Fruit fly (Drosophila melanogaster): ENCODE results near the gene tal-1A.

tal-1A gene

DNA sequence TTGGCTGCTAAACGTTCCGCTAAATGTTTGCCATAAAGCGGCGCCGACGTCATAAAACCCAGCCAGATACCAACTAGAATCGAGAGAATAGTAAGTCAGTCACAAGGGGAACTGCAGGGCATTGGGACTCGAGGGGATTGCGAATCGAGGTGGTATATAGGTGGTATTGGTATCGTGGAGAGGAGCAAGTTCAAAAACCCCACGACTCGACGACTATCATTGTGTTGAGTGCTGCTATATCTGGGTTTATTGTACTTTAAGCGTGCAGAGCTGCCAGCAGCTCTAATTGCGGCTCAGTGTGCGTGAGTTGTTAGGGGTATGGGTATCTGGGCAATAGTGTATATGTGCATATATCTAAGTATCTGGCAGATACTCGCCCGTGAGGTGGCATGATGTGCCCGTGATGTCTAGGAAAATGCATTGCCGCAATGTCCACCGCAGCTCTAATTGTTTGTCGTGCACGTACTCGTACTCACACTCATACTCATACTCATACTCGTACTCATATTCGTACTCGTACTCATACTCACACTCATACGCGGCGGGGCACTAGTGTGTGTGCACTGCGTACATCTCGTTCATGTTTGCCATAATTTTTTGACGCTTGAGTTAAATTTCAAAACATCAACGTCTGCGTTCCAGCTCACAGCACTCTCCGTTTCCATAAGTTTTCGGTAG, 6.7 kb upstream of the tal-1A start:
- peak; percentile 61 for TF ChIP-seq cg (GFP tag; optimal IDR thresholded peaks at IDR 0.05)
- TF ChIP-seq seq (GFP tag; IDR thresholded peaks at IDR 0.05), result 0 out of 2 replicates have a peak, but pooled peaks have one; percentile 8
- no peak for TF ChIP-seq E2f1 (GFP tag; IDR thresholded peaks at IDR 0.05)
- TF ChIP-seq CG13894 (tag; optimal IDR thresholded peaks at IDR 0.05), result peak; percentile 53
- peak; percentile 87 for TF ChIP-seq z (GFP tag; IDR thresholded peaks at IDR 0.05)
- TF ChIP-seq Med (GFP tag), result peak; percentile 47
- TF ChIP-seq dati (GFP tag; IDR thresholded peaks at IDR 0.05), result no peak
- no peak for TF ChIP-seq CG4730 (GFP tag; IDR thresholded peaks at IDR 0.05)

DNA sequence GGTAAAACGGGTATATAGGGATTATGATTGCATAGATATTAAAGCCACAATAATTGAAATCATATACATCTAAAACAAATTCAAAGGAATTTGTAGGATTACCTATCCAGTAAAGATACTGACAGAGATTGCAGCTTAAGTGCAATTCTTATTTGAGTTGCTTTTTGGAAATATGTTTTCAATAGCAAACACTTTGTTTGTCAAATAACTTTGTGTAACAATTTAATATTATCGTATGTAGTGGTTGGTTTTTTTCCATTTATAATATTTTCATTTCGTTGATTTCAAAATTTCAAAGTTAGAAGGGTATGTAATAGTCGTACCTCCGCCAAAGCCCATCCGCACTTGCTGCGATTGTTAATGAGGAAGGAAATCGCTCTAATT, 6.2 kb upstream of the tal-1A start:
- TF ChIP-seq ssp (GFP tag; IDR thresholded peaks at IDR 0.05), result no peak
- peak; percentile 21 for TF ChIP-seq nmo (GFP tag; optimal IDR thresholded peaks at IDR 0.05)
- peak; percentile 11; the same call in 1 of the 2 replicates for TF ChIP-seq Xrp1 (GFP tag; IDR thresholded peaks at IDR 0.05)
- TF ChIP-seq CG2678 (tag; optimal IDR thresholded peaks at IDR 0.05), result peak; percentile 18
- no peak for TF ChIP-seq CG12071 (GFP tag; optimal IDR thresholded peaks at IDR 0.05)
- TF ChIP-seq Hr51 (GFP tag; optimal IDR thresholded peaks at IDR 0.05), result peak in 1 of 2 experiments; percentile 18
- TF ChIP-seq fd96Cb (tag; optimal IDR thresholded peaks at IDR 0.05), result no peak
- TF ChIP-seq CG3726 (GFP tag; IDR thresholded peaks at IDR 0.05), result no peak
- TF ChIP-seq CG17328 (GFP tag; IDR thresholded peaks at IDR 0.05), result no peak
- no peak for TF ChIP-seq prd (optimal IDR thresholded peaks at IDR 0.05)
- 0 out of 3 replicates have a peak, but pooled peaks have one; percentile 19 for TF ChIP-seq prd (GFP tag; IDR thresholded peaks at IDR 0.05)
- TF ChIP-seq sens (GFP tag), result peak; percentile 66
- no peak for TF ChIP-seq CG10366 (GFP tag; IDR thresholded peaks at IDR 0.05)
- TF ChIP-seq CG10267 (tag; optimal IDR thresholded peaks at IDR 0.05), result no peak
- no peak for TF ChIP-seq CG4328 (GFP tag; optimal IDR thresholded peaks at IDR 0.05)
- TF ChIP-seq CG7839 (tag; optimal IDR thresholded peaks at IDR 0.05), result no peak
- TF ChIP-seq bsh (GFP tag; optimal IDR thresholded peaks at IDR 0.05), result peak in 1 of 2 experiments; percentile 1
- peak; percentile 7 for TF ChIP-seq phol (tag; optimal IDR thresholded peaks at IDR 0.05)
- TF ChIP-seq CG17361 (GFP tag; IDR thresholded peaks at IDR 0.05), result 0 out of 3 replicates have a peak, but pooled peaks have one; percentile 23
- TF ChIP-seq Fer3 (tag; optimal IDR thresholded peaks at IDR 0.05), result no peak
- peak; percentile 12 for TF ChIP-seq CG18262 (tag; optimal IDR thresholded peaks at IDR 0.05)
- peak in 1 of 3 experiments; percentile 0 for TF ChIP-seq lola (GFP tag; optimal IDR thresholded peaks at IDR 0.05)
- peak; percentile 34 for TF ChIP-seq gem (tag; optimal IDR thresholded peaks at IDR 0.05)
- peak; percentile 16 for TF ChIP-seq Sox100B (GFP tag; optimal IDR thresholded peaks at IDR 0.05)
- peak; percentile 29 for TF ChIP-seq dmrt99B (tag; optimal IDR thresholded peaks at IDR 0.05)
- TF ChIP-seq CG16813 (GFP tag; IDR thresholded peaks at IDR 0.05; ENCODE audit: partially characterized antibody), result no peak
- peak; percentile 19 for TF ChIP-seq CG7556 (GFP tag; optimal IDR thresholded peaks at IDR 0.05)
- no peak for TF ChIP-seq lab (GFP tag; optimal IDR thresholded peaks at IDR 0.05)
- TF ChIP-seq CG30403 (GFP tag; optimal IDR thresholded peaks at IDR 0.05), result peak; percentile 5
- TF ChIP-seq CG11504 (tag; optimal IDR thresholded peaks at IDR 0.05), result peak; percentile 28
- no peak for TF ChIP-seq caup (GFP tag; optimal IDR thresholded peaks at IDR 0.05; ENCODE audit: severe bottlenecking)
- peak in 1 of 2 experiments; percentile 46 for TF ChIP-seq eve (GFP tag; optimal IDR thresholded peaks at IDR 0.05)
- TF ChIP-seq D19A (tag; optimal IDR thresholded peaks at IDR 0.05), result peak; percentile 13
- TF ChIP-seq row (GFP tag; IDR thresholded peaks at IDR 0.05), result 0 out of 3 replicates have a peak, but pooled peaks have one; percentile 17

Measured in whole organism, embryonic.